Worm (Caenorhabditis elegans) whole organism, L4/young adult: ENCODE measurements around the gene C27D8.4.

Experiments used
- dao-5 ChIP-seq: sonication (generic microtip); optimal IDR thresholded peaks from 2 replicates; lab custom pipeline; 2016; ENCODE audit warnings: missing genotype, missing genetic modification characterization, moderate library complexity, missing compliant biosample characterization
- him-1 ChIP-seq: sonication (generic microtip); optimal IDR thresholded peaks from 2 replicates; lab custom pipeline; 2016; ENCODE audit warnings: missing genotype, missing genetic modification reagents, missing genetic modification characterization, missing compliant biosample characterization

- TF ChIP-seq him-1 (no peak), dao-5 (tag; lab: Kevin White, UChicago) (no peak)
These were observed 7.1 kb downstream of the C27D8.4 start, which contains the start of gene C27D8.2 for ce11 chrIV:12710996-12711395.
